Fruit fly (Drosophila melanogaster): ENCODE measurements around the gene CG34250.

DNA sequence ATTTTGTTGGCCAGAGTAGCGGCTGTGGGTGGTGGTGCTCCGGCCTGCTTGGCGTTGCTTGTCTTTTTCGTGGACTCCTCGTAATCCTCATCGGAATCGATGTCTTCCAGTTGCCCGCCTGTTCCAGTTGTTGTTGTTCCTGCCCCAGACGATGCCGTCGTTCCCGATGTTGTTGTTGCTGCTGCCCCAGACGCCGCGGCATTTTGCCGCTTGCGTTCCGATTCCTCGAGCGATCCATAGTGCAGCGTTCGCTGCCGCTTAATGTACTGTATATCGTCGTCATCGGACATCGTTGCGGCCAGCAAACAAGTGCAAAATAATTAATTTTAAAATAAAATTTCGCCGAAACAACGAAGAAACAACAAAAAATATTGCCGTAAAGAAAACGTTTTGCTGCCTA, 37.5 kb downstream of the CG34250 start:
- TF ChIP-seq CG8478 (optimal IDR thresholded peaks at IDR 0.05) (no peak), CTCF (optimal IDR thresholded peaks at IDR 0.05) (no peak)

Measured in S2 (cell line).